Worm (Caenorhabditis elegans): ENCODE data around the gene C03G6.21.

DNA sequence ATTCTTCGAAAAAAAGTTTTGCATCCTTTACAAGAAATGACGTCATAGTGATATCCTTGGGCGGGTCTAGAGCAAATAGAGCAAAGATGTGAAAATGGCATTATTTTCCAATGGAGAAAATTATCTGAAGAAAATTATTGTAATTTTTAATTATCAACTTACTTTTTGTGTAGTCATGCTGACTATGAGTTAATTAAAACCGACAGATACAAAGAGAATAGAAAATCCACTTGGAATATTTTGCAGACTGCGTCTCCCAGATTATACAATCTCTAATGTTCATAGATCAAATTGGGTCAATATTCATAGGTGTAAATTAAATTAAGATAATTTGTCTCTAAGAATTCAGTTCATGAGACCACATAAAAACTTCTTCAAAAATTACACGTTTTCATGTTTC is 7.0 kb downstream of the C03G6.21 start, which contains the start of gene nhr-149:
- TF ChIP-seq lsy-2 (tag; optimal IDR thresholded peaks at IDR 0.05) = no peak
- TF ChIP-seq nhr-77 (tag; optimal IDR thresholded peaks at IDR 0.05) = no peak
- no peak for TF ChIP-seq blmp-1 (tag; optimal IDR thresholded peaks at IDR 0.05; ENCODE audit: insufficient read depth)
- no peak for TF ChIP-seq ceh-82 (tag; optimal IDR thresholded peaks at IDR 0.05)
- no peak for TF ChIP-seq unc-55 (GFP tag; optimal IDR thresholded peaks at IDR 0.05)
- TF ChIP-seq ztf-11 (tag; optimal IDR thresholded peaks at IDR 0.05) = no peak
- no peak for TF ChIP-seq nhr-25 (tag; optimal IDR thresholded peaks at IDR 0.05)
- no peak for TF ChIP-seq lin-13 (GFP tag; optimal IDR thresholded peaks at IDR 0.05)
- TF ChIP-seq zag-1 (tag; optimal IDR thresholded peaks at IDR 0.05) = no peak
- TF ChIP-seq fos-1 (tag; optimal IDR thresholded peaks at IDR 0.05) = no peak
- TF ChIP-seq ztf-4 (tag; optimal IDR thresholded peaks at IDR 0.05) = no peak

Data from whole organism, L2 larva.